Worm (Caenorhabditis elegans): ENCODE measurements around the gene klc-2.

ce11 chrV:5610186-5610585 lies 29.0 kb upstream of the klc-2 start:
- TF ChIP-seq hmg-4 (GFP tag; optimal IDR thresholded peaks at IDR 0.05) (no peak), aly-1 (tag; optimal IDR thresholded peaks at IDR 0.05) (no peak), ama-1 (optimal IDR thresholded peaks at IDR 0.05) (no peak), B0310.2 (tag; optimal IDR thresholded peaks at IDR 0.05) (no peak), hmbx-1 (tag; optimal IDR thresholded peaks at IDR 0.05) (no peak), hnd-1 (tag; optimal IDR thresholded peaks at IDR 0.05) (no peak), sea-1 (GFP tag; conservative IDR thresholded peaks at IDR 0.05) (no peak), tbx-11 (GFP tag; IDR thresholded peaks at IDR 0.05) (no peak), ets-7 (tag; optimal IDR thresholded peaks at IDR 0.05) (no peak), scrt-1 (GFP tag; IDR thresholded peaks at IDR 0.05) (no peak), pes-1 (GFP tag; IDR thresholded peaks at IDR 0.05) (no peak), tra-4 (tag; optimal IDR thresholded peaks at IDR 0.05) (no peak), flt-1 (GFP tag; IDR thresholded peaks at IDR 0.05) (no peak), F13C5.2 (tag; optimal IDR thresholded peaks at IDR 0.05) (no peak)
